Fruit fly (Drosophila melanogaster) whole organism, embryonic: Measurements from ENCODE around the gene Miox.

Source experiments
- Antp ChIP-seq: fragments of 200-800 bp; sonication (Bioruptor generic); optimal IDR thresholded peaks from 3 replicates; lab custom pipeline; 2016; ENCODE audit warnings: missing biosample characterization, missing genetic modification characterization
- Atf-2 ChIP-seq: fragments of 200-800 bp; sonication (Bioruptor generic); optimal IDR thresholded peaks from 2 replicates; lab custom pipeline; 2016; ENCODE audit warnings: missing biosample characterization, missing genetic modification characterization
- CG10431 ChIP-seq: fragments of 200-800 bp; sonication (Bioruptor generic); optimal IDR thresholded peaks from 3 replicates; lab custom pipeline; 2018; ENCODE audit warnings: missing biosample characterization, mild to moderate bottlenecking, missing genetic modification characterization
- CG11085 ChIP-seq: fragments of 200-800 bp; sonication (Bioruptor generic); IDR thresholded peaks from 2 replicates; pipeline ENCODE4 v1.3.6; 2022; ENCODE audit warnings: missing biosample characterization, missing genetic modification characterization
- CG11456 ChIP-seq: fragments of 200-800 bp; sonication (Bioruptor generic); IDR thresholded peaks from 3 replicates; pipeline ENCODE4 v1.3.6; 2022; ENCODE audit warnings: missing biosample characterization, missing genetic modification characterization
- CG11696 ChIP-seq: fragments of 200-800 bp; sonication (Bioruptor generic); IDR thresholded peaks from 2 replicates; pipeline ENCODE4 v1.3.6; 2022; ENCODE audit warnings: missing biosample characterization, missing genetic modification characterization
- CG1233 ChIP-seq: fragments of 200-800 bp; sonication (Bioruptor generic); optimal IDR thresholded peaks from 4 replicates; lab custom pipeline; 2018; ENCODE audit warnings: missing biosample characterization, mild to moderate bottlenecking, missing genetic modification characterization
- CG12769 ChIP-seq: fragments of 200-800 bp; sonication (Bioruptor generic); optimal IDR thresholded peaks from 2 replicates; lab custom pipeline; 2019; ENCODE audit warnings: missing biosample characterization, mild to moderate bottlenecking, missing genetic modification characterization, moderate library complexity
- CG13296 ChIP-seq: fragments of 200-800 bp; sonication (Bioruptor generic); optimal IDR thresholded peaks from 3 replicates; lab custom pipeline; 2018; ENCODE audit warnings: missing biosample characterization, mild to moderate bottlenecking, missing genetic modification characterization
- CG14441 ChIP-seq: fragments of 200-800 bp; sonication (Bioruptor generic); IDR thresholded peaks from 2 replicates; pipeline ENCODE4 v1.3.6; 2022; ENCODE audit warnings: missing biosample characterization, missing genetic modification characterization
- CG14860 ChIP-seq: fragments of 200-800 bp; sonication (Bioruptor generic); IDR thresholded peaks from 3 replicates; pipeline ENCODE4 v1.3.6; 2022; ENCODE audit warnings: missing biosample characterization, missing genetic modification characterization; ENCODE audit not compliant: partially characterized antibody
- CG15601 ChIP-seq: fragments of 200-800 bp; sonication (Bioruptor generic); optimal IDR thresholded peaks from 3 replicates; lab custom pipeline; 2019; ENCODE audit warnings: missing biosample characterization, mild to moderate bottlenecking, missing genetic modification characterization, moderate library complexity
- CG16863 ChIP-seq: fragments of 200-800 bp; sonication (Bioruptor generic); optimal IDR thresholded peaks from 3 replicates; lab custom pipeline; 2016; ENCODE audit warnings: missing biosample characterization, missing genetic modification characterization
- CG17186 ChIP-seq: fragments of 200-800 bp; sonication (Bioruptor generic); optimal IDR thresholded peaks from 3 replicates; lab custom pipeline; 2017; ENCODE audit warnings: missing biosample characterization, missing genetic modification reagents, missing genetic modification characterization
- CG17802 ChIP-seq: fragments of 200-800 bp; sonication (Bioruptor generic); optimal IDR thresholded peaks from 2 replicates; lab custom pipeline; 2018; ENCODE audit warnings: missing biosample characterization, mild to moderate bottlenecking, missing genetic modification characterization, moderate library complexity
- CG2116 ChIP-seq: fragments of 200-800 bp; sonication (Bioruptor generic); optimal IDR thresholded peaks from 3 replicates; lab custom pipeline; 2018; ENCODE audit warnings: missing biosample characterization, mild to moderate bottlenecking, missing genetic modification characterization
- CG2712 ChIP-seq: fragments of 200-800 bp; optimal IDR thresholded peaks from 3 replicates; lab custom pipeline; 2019; ENCODE audit warnings: missing biosample characterization, mild to moderate bottlenecking, missing genetic modification characterization, moderate library complexity
- CG3838 ChIP-seq: fragments of 200-800 bp; sonication (Bioruptor generic); optimal IDR thresholded peaks from 3 replicates; lab custom pipeline; 2016; ENCODE audit warnings: missing biosample characterization, missing genetic modification characterization
- CG4360 ChIP-seq: fragments of 200-800 bp; sonication (Bioruptor generic); IDR thresholded peaks from 2 replicates; pipeline ENCODE4 v1.3.6; 2022; ENCODE audit warnings: missing biosample characterization, missing genetic modification characterization
- CG6254 ChIP-seq: fragments of 200-800 bp; sonication (Bioruptor generic); optimal IDR thresholded peaks from 3 replicates; lab custom pipeline; 2017; ENCODE audit warnings: mild to moderate bottlenecking, missing biosample characterization, missing genetic modification reagents, missing genetic modification characterization
- CG7745 ChIP-seq: fragments of 200-800 bp; sonication (Bioruptor generic); optimal IDR thresholded peaks from 2 replicates; lab custom pipeline; 2018; ENCODE audit warnings: missing biosample characterization, mild to moderate bottlenecking, missing genetic modification characterization, moderate library complexity
- CG8478 ChIP-seq: fragments of >200 bp; optimal IDR thresholded peaks from 2 replicates; lab custom pipeline; 2018
- CG8944 ChIP-seq: fragments of 200-800 bp; sonication (Bioruptor generic); optimal IDR thresholded peaks from 3 replicates; lab custom pipeline; 2016; ENCODE audit warnings: missing biosample characterization, missing genetic modification characterization
- D19A ChIP-seq: fragments of 200-800 bp; optimal IDR thresholded peaks from 3 replicates; lab custom pipeline; 2019; ENCODE audit warnings: missing biosample characterization, mild to moderate bottlenecking, missing genetic modification characterization, moderate library complexity
- Dad ChIP-seq: fragments of 200-800 bp; sonication (Bioruptor generic); optimal IDR thresholded peaks from 3 replicates; lab custom pipeline; 2016; ENCODE audit warnings: missing biosample characterization, missing genetic modification characterization
- Lpt ChIP-seq: fragments of >200 bp; optimal IDR thresholded peaks from 2 replicates; lab custom pipeline; 2018; ENCODE audit warnings: missing biosample characterization, missing genetic modification characterization
- NFAT ChIP-seq: fragments of 200-800 bp; sonication (Bioruptor generic); IDR thresholded peaks from 2 replicates; pipeline ENCODE4 v1.3.6; 2022; ENCODE audit warnings: missing biosample characterization, missing genetic modification characterization
- Neu2 ChIP-seq: fragments of 200-800 bp; sonication (Bioruptor generic); optimal IDR thresholded peaks from 3 replicates; lab custom pipeline; 2016; ENCODE audit warnings: missing biosample characterization, missing genetic modification characterization, borderline replicate concordance
- NfI ChIP-seq: fragments of 200-800 bp; sonication (Bioruptor generic); optimal IDR thresholded peaks from 3 replicates; lab custom pipeline; 2018; ENCODE audit warnings: missing biosample characterization, mild to moderate bottlenecking, missing genetic modification characterization, moderate library complexity
- Ravus ChIP-seq: fragments of 200-800 bp; sonication (Bioruptor generic); IDR thresholded peaks from 2 replicates; pipeline ENCODE4 v1.3.6; 2022; ENCODE audit warnings: missing biosample characterization, missing genetic modification characterization
- Sox100B ChIP-seq: fragments of 200-800 bp; sonication (Bioruptor generic); optimal IDR thresholded peaks from 3 replicates; lab custom pipeline; 2018; ENCODE audit warnings: missing biosample characterization, mild to moderate bottlenecking, missing genetic modification characterization
- TFAM ChIP-seq: fragments of 200-800 bp; sonication (Bioruptor generic); optimal IDR thresholded peaks from 2 replicates; lab custom pipeline; 2017; ENCODE audit warnings: missing biosample characterization, missing genetic modification characterization, inconsistent platforms
- ase ChIP-seq: fragments of 200-800 bp; sonication (Bioruptor generic); IDR thresholded peaks from 3 replicates; pipeline ENCODE4 v1.3.6; 2022; ENCODE audit warnings: missing biosample characterization, missing genetic modification characterization
- bigmax ChIP-seq: fragments of 200-800 bp; sonication (Bioruptor generic); optimal IDR thresholded peaks from 2 replicates; lab custom pipeline; 2018; ENCODE audit warnings: missing biosample characterization, mild to moderate bottlenecking, missing genetic modification characterization
- btn ChIP-seq: fragments of 200-800 bp; sonication (Bioruptor generic); optimal IDR thresholded peaks from 2 replicates; lab custom pipeline; 2016; ENCODE audit warnings: missing biosample characterization, missing genetic modification characterization
- chif ChIP-seq, 2 experiments: fragments of 200-800 bp; sonication (Bioruptor generic); optimal IDR thresholded peaks; 3 replicates each; lab custom pipeline; 2016; ENCODE audit warnings: missing biosample characterization in 2 of 2, missing genetic modification characterization in 2 of 2
- dan ChIP-seq: fragments of 200-800 bp; sonication (Bioruptor generic); IDR thresholded peaks from 2 replicates; pipeline ENCODE4 v1.3.6; 2022; ENCODE audit warnings: missing biosample characterization, missing genetic modification characterization
- ftz-f1 ChIP-seq: fragments of 200-800 bp; sonication (Bioruptor generic); optimal IDR thresholded peaks from 2 replicates; lab custom pipeline; 2016; ENCODE audit warnings: missing biosample characterization, missing genetic modification characterization
- gce ChIP-seq: fragments of 200-800 bp; sonication (Bioruptor generic); IDR thresholded peaks from 3 replicates; pipeline ENCODE4 v1.3.6; 2022; ENCODE audit warnings: missing biosample characterization, missing genetic modification characterization
- her ChIP-seq: fragments of 200-800 bp; sonication (Bioruptor generic); optimal IDR thresholded peaks from 2 replicates; lab custom pipeline; 2016; ENCODE audit warnings: missing biosample characterization, missing genetic modification characterization
- kni ChIP-seq: fragments of 200-800 bp; sonication (Bioruptor generic); optimal IDR thresholded peaks from 3 replicates; lab custom pipeline; 2017; ENCODE audit warnings: mild to moderate bottlenecking, missing biosample characterization, missing genetic modification reagents, missing genetic modification characterization
- otp ChIP-seq: fragments of 200-800 bp; sonication (Bioruptor generic); IDR thresholded peaks from 3 replicates; pipeline ENCODE4, ENCODE4 v1.3.6; 2022; ENCODE audit warnings: missing biosample characterization, missing genetic modification characterization
- rib ChIP-seq: fragments of 200-800 bp; sonication (Bioruptor generic); IDR thresholded peaks from 2 replicates; pipeline ENCODE4 v1.3.6; 2022; ENCODE audit warnings: missing biosample characterization, missing genetic modification characterization
- sisA ChIP-seq: fragments of 200-800 bp; sonication (Bioruptor generic); IDR thresholded peaks from 2 replicates; pipeline ENCODE4 v1.3.6; 2022; ENCODE audit warnings: missing biosample characterization, missing genetic modification characterization
- tap ChIP-seq: fragments of 200-800 bp; optimal IDR thresholded peaks from 3 replicates; lab custom pipeline; 2019; ENCODE audit warnings: missing biosample characterization, mild to moderate bottlenecking, missing genetic modification characterization, moderate library complexity
- tgo ChIP-seq: fragments of 200-800 bp; sonication (Bioruptor generic); IDR thresholded peaks from 3 replicates; pipeline ENCODE4 v1.3.6; 2022; ENCODE audit warnings: missing biosample characterization, missing genetic modification characterization
- tin ChIP-seq: fragments of 200-800 bp; sonication (Bioruptor generic); optimal IDR thresholded peaks from 3 replicates; lab custom pipeline; 2016; ENCODE audit warnings: missing biosample characterization, missing genetic modification characterization
- tio ChIP-seq: fragments of 200-800 bp; sonication (Bioruptor generic); optimal IDR thresholded peaks from 2 replicates; lab custom pipeline; 2017; ENCODE audit warnings: missing biosample characterization, missing genetic modification characterization, inconsistent platforms
- tll ChIP-seq, 2 experiments: fragments of 200-800 bp in 1 of 2; fragments of >200 bp in 1 of 2; sonication (Bioruptor generic) in 1 of 2; optimal IDR thresholded peaks; 2 replicates each; lab custom pipeline; 2017 to 2019; ENCODE audit warnings: missing biosample characterization in 2 of 2, missing genetic modification characterization in 2 of 2, mild to moderate bottlenecking in 1 of 2, moderate library complexity in 1 of 2
- yki ChIP-seq: fragments of >200 bp; optimal IDR thresholded peaks from 3 replicates; lab custom pipeline; 2018

Gene Miox

dm6 chr3L:12138113-12138899, 46.5 kb upstream of the Miox start, which contains the start of the genes ND-SGDH and RhoGAP68F (continued):
- TF ChIP-seq ase (GFP tag; lab: Robert Waterston, UW) = 0 out of 3 replicates have a peak, but pooled peaks have one; percentile 37
- TF ChIP-seq otp (GFP tag; lab: Robert Waterston, UW) = 0 out of 3 replicates have a peak, but pooled peaks have one; percentile 20
- no peak for TF ChIP-seq CG4360 (GFP tag; lab: Robert Waterston, UW)
- TF ChIP-seq CG2712 (tag; lab: Kevin White, UChicago) = peak; percentile 84
- TF ChIP-seq Ravus = no peak
- peak; percentile 46 for TF ChIP-seq CG8944 (GFP tag; lab: Kevin White, UChicago)
- TF ChIP-seq CG2116 (GFP tag; lab: Kevin White, UChicago) = peak; percentile 75
- no peak for TF ChIP-seq Lpt (GFP tag; lab: Kevin White, UChicago)
- peak; percentile 74 for TF ChIP-seq NfI (GFP tag; lab: Kevin White, UChicago)
- peak; percentile 33 for TF ChIP-seq kni (GFP tag; lab: Kevin White, UChicago)
- TF ChIP-seq CG12769 = peak; percentile 30
- no peak for TF ChIP-seq gce (GFP tag; lab: Robert Waterston, UW)
- peak; percentile 73 for TF ChIP-seq CG1233 (GFP tag; lab: Kevin White, UChicago)
- TF ChIP-seq Sox100B (GFP tag; lab: Kevin White, UChicago) = peak; percentile 72
- TF ChIP-seq yki (lab: Kevin White, UChicago) = no peak
- no peak for TF ChIP-seq btn (GFP tag; lab: Kevin White, UChicago)
- TF ChIP-seq sisA (GFP tag; lab: Robert Waterston, UW) = peak; percentile 68
- peak; percentile 48 for TF ChIP-seq tap (tag; lab: Kevin White, UChicago)
- no peak for TF ChIP-seq her
- TF ChIP-seq TFAM (GFP tag; lab: Kevin White, UChicago) = no peak
- no peak; the same call in 2 of the 3 replicates for TF ChIP-seq CG11456 (GFP tag; lab: Robert Waterston, UW)
- TF ChIP-seq CG16863 = peak; percentile 58
- TF ChIP-seq CG13296 (GFP tag; lab: Kevin White, UChicago) = peak; percentile 70
- TF ChIP-seq CG14860 (GFP tag; lab: Robert Waterston, UW) = peak; percentile 96
- peak; percentile 85 for TF ChIP-seq Neu2 (GFP tag; lab: Kevin White, UChicago)
- TF ChIP-seq tgo = peak; percentile 74
- TF ChIP-seq CG15601 (tag; lab: Kevin White, UChicago) = peak; percentile 74
- no peak for TF ChIP-seq CG11085 (GFP tag; lab: Robert Waterston, UW)
- peak; percentile 77 for TF ChIP-seq tin (GFP tag; lab: Kevin White, UChicago)
- TF ChIP-seq CG11696 (GFP tag; lab: Robert Waterston, UW) = no peak
- TF ChIP-seq CG17802 (tag; lab: Kevin White, UChicago) = peak; percentile 17
- no peak for TF ChIP-seq ftz-f1 (GFP tag; lab: Kevin White, UChicago)
- TF ChIP-seq CG17186 (GFP tag; lab: Kevin White, UChicago) = peak; percentile 31
- TF ChIP-seq CG3838 (GFP tag; lab: Kevin White, UChicago) = peak; percentile 27
- peak; percentile 69 for TF ChIP-seq Dad (GFP tag; lab: Kevin White, UChicago)
- no peak for TF ChIP-seq tll (GFP tag; optimal IDR thresholded peaks at IDR 0.05; lab: Kevin White, UChicago)
- TF ChIP-seq Atf-2 (GFP tag; lab: Kevin White, UChicago) = peak; percentile 71
- TF ChIP-seq CG6254 = no peak
- peak; percentile 74 for TF ChIP-seq CG14441 (GFP tag; lab: Robert Waterston, UW)
- TF ChIP-seq NFAT (GFP tag; lab: Robert Waterston, UW) = peak; percentile 71
- peak; percentile 72 for TF ChIP-seq tio (GFP tag; lab: Kevin White, UChicago)
- peak; percentile 36 for TF ChIP-seq CG10431 (GFP tag; lab: Kevin White, UChicago)
- TF ChIP-seq CG7745 (tag; lab: Kevin White, UChicago) = no peak
- peak; percentile 54; the same call in 1 of the 2 replicates for TF ChIP-seq rib (GFP tag; lab: Robert Waterston, UW)
- no peak for TF ChIP-seq dan (GFP tag; lab: Robert Waterston, UW)
- TF ChIP-seq chif (GFP tag; optimal IDR thresholded peaks at IDR 0.05; lab: Kevin White, UChicago) = peak; percentile 38 to 51
- TF ChIP-seq bigmax = no peak
- TF ChIP-seq D19A (tag; lab: Kevin White, UChicago) = peak; percentile 42
- no peak for TF ChIP-seq CG8478 (lab: Kevin White, UChicago)
- peak; percentile 63 for TF ChIP-seq Antp (GFP tag; lab: Kevin White, UChicago)
